Worm (Caenorhabditis elegans): ENCODE data around the gene Y69F12A.1.

DNA sequence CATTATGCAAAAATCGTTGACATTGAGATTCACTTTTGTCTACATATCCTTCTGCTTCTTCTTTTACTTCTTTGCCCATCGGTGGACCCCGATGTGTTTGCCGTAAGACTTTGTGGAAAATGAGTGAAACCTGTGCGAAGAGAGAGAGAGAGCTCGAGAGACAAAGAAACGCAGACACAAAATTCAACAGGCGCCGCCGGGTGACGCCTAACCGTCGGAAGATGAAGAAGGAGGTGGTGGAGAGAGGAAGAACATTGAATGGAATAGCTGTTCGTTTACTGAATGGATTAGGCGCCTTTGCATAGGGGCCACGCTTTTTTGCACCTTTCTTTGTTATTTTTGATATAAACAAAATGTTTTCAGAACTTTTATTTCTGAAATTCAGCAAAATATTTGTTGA is 50.2 kb downstream of the Y69F12A.1 start:
- TF ChIP-seq ama-1 (optimal IDR thresholded peaks at IDR 0.05): no peak
- no peak for TF ChIP-seq tbx-37 (GFP tag; conservative IDR thresholded peaks at IDR 0.05)

Measured in whole organism, early embryonic.